Fruit fly (Drosophila melanogaster) S2 (cell line): ENCODE data around the gene CG5561.

Experiments
- CG8478 ChIP-seq: fragments of >200 bp; optimal IDR thresholded peaks from 2 replicates; lab custom pipeline; 2018
- CTCF ChIP-seq, 2 experiments: fragments of >200 bp; optimal IDR thresholded peaks; 2 replicates each; lab custom pipeline; 2018

Gene CG5561

DNA sequence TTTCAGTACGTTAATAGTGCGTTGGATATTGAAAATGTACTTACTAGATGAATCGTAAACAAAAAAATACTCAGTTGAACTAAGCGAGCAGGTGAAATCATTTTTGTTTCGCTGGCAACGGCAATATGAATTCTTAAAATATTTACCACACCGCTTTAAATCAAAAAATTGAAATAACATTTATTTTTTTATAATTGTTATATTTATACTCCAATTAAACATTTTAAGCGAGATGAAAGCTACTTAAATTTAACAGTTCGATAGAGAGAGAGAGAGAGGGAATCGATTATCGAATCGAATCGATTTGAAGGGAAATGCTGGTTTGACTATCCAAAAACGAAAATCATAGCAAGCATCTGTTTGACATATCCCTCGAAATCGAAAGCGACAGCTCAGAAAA lies 9.8 kb downstream of the CG5561 start, which contains the start of the genes CG33922 and Cdlc2:
CG33922 (minus strand) TSS at position 101 of the 400 bp plus-strand sequence.
Cdlc2 (plus strand) TSS at position 330 of the 400 bp plus-strand sequence.
- TF ChIP-seq CTCF (optimal IDR thresholded peaks at IDR 0.05; lab: Kevin White, UChicago) (no peak), CG8478 (lab: Kevin White, UChicago) (no peak)

DNA sequence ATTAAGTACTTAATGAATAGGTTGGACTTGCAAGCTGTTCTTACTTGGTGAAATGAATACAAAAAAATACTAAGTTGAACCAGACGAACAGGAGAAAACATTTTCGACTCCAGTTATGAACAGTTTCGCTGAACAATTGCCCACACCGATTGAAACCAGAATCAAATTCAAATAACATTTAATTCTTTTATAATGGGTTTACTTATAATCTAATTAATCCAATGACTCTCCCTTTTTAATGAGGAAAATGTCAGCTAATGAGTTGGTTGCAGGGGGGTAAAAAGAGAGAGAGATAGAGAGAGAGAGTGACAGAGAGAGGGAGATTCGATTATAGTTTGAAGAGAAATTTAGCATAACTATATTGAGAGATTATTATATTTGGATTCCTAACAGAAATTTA lies 11.9 kb downstream of the CG5561 start, which contains the start of gene CG33923:
CG33923 (minus strand) TSS at position 101 of the 400 bp plus-strand sequence.
- TF ChIP-seq CG8478 (lab: Kevin White, UChicago) (no peak), CTCF (optimal IDR thresholded peaks at IDR 0.05; lab: Kevin White, UChicago) (no peak)

dm6 chr2L:1333828-1334227 lies 20.1 kb downstream of the CG5561 start, which contains the start of gene CG5440:
Gene CG5440, plus strand, starts transcription at chr2L:1334128.
- TF ChIP-seq CG8478 (lab: Kevin White, UChicago): no peak
- TF ChIP-seq CTCF (optimal IDR thresholded peaks at IDR 0.05; lab: Kevin White, UChicago): no peak

dm6 chr2L:1328861-1329260 lies 25.0 kb downstream of the CG5561 start, which contains the start of gene a5:
Gene a5, plus strand, starts transcription at chr2L:1329161.
- TF ChIP-seq CG8478 (lab: Kevin White, UChicago) (no peak), CTCF (optimal IDR thresholded peaks at IDR 0.05; lab: Kevin White, UChicago) (no peak)

DNA sequence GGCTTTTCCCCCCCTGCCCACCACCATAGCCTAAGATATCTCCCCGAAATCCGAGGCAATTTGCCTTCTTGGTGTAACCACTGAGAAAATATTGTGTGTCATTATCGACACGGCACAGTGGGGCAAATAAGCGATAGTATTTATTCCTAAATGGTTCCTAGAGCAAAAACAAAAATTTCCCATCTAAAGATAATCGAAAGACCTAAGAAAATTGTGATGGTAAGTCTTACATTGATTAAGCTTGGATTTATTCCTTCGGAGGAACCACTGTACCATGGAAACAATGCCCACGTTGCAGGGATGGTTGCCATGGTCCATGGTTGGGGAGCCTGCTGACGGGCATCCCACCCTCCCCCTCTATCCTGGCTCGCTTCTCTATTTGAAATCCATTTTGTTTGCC lies 37.5 kb downstream of the CG5561 start:
- TF ChIP-seq CTCF (optimal IDR thresholded peaks at IDR 0.05; lab: Kevin White, UChicago): no peak
- no peak for TF ChIP-seq CG8478 (lab: Kevin White, UChicago)

dm6 chr2L:1315283-1315682 lies 38.6 kb downstream of the CG5561 start:
- TF ChIP-seq CG8478 (lab: Kevin White, UChicago): no peak
- TF ChIP-seq CTCF (optimal IDR thresholded peaks at IDR 0.05; lab: Kevin White, UChicago): no peak

dm6 chr2L:1312321-1312720 lies 41.6 kb downstream of the CG5561 start:
- TF ChIP-seq CG8478 (lab: Kevin White, UChicago): no peak
- TF ChIP-seq CTCF (optimal IDR thresholded peaks at IDR 0.05; lab: Kevin White, UChicago): no peak
